Worm (Caenorhabditis elegans): Measurements from ENCODE around the gene ceh-31.

ceh-31 gene

ce11 chrX:3106137-3106536 is 35.9 kb upstream of the ceh-31 start, which contains the start of gene K10B3.5 (continued):
- TF ChIP-seq gei-8 (GFP tag; optimal IDR thresholded peaks at IDR 0.05) (no peak), dmd-8 (GFP tag; IDR thresholded peaks at IDR 0.05) (no peak), nhr-48 (tag; optimal IDR thresholded peaks at IDR 0.05) (no peak), daf-16 (GFP tag; optimal IDR thresholded peaks at IDR 0.05) (peak in 1 of 2 experiments; percentile 43), daf-16 (tag; optimal IDR thresholded peaks at IDR 0.05) (peak; percentile 50), aha-1 (tag) (peak; percentile 97), mes-2 (tag; optimal IDR thresholded peaks at IDR 0.05; ENCODE audit: poor library complexity, severe bottlenecking) (peak; percentile 85), nhr-28 (tag; optimal IDR thresholded peaks at IDR 0.05) (peak; percentile 48), php-3 (GFP tag; IDR thresholded peaks at IDR 0.05) (no peak), zip-2 (tag; optimal IDR thresholded peaks at IDR 0.05) (no peak), vab-7 (GFP tag; IDR thresholded peaks at IDR 0.05) (no peak), R02D3.7 (tag; optimal IDR thresholded peaks at IDR 0.05) (no peak), spr-3 (GFP tag; optimal IDR thresholded peaks at IDR 0.05) (no peak), lin-29 (GFP tag; IDR thresholded peaks at IDR 0.05) (no peak), nhr-41 (GFP tag; IDR thresholded peaks at IDR 0.05) (no peak), lsy-2 (tag; optimal IDR thresholded peaks at IDR 0.05) (peak in 1 of 2 experiments; percentile 74), lin-38 (GFP tag; IDR thresholded peaks at IDR 0.05) (peak; percentile 95), mxl-3 (GFP tag; optimal IDR thresholded peaks at IDR 0.05) (no peak), hlh-30 (tag; optimal IDR thresholded peaks at IDR 0.05; ENCODE audit: insufficient read depth) (peak; percentile 99), ceh-32 (tag; optimal IDR thresholded peaks at IDR 0.05; ENCODE audit: poor library complexity) (no peak), fkh-10 (GFP tag; optimal IDR thresholded peaks at IDR 0.05) (no peak), daf-12 (tag; optimal IDR thresholded peaks at IDR 0.05) (no peak), nhr-102 (tag; optimal IDR thresholded peaks at IDR 0.05) (peak; percentile 16), nhr-77 (tag; optimal IDR thresholded peaks at IDR 0.05) (peak; percentile 34), hmg-1.1 (GFP tag; IDR thresholded peaks at IDR 0.05) (peak; percentile 55), spr-1 (tag; optimal IDR thresholded peaks at IDR 0.05) (no peak)

ce11 chrX:3102817-3103216 is 32.6 kb upstream of the ceh-31 start:
- peak; percentile 44 for TF ChIP-seq mes-2 (tag; optimal IDR thresholded peaks at IDR 0.05; ENCODE audit: poor library complexity, severe bottlenecking)
- TF ChIP-seq dve-1 (tag; optimal IDR thresholded peaks at IDR 0.05; ENCODE audit: insufficient read depth), result peak; percentile 35
- peak; percentile 50; the same call in 1 of the 2 replicates for TF ChIP-seq set-16 (GFP tag; IDR thresholded peaks at IDR 0.05)
- TF ChIP-seq hlh-30 (tag; optimal IDR thresholded peaks at IDR 0.05; ENCODE audit: insufficient read depth), result peak; percentile 7
- TF ChIP-seq dmd-6 (GFP tag; IDR thresholded peaks at IDR 0.05), result peak; percentile 26; the same call in 1 of the 2 replicates
- peak; percentile 24; the same call in 1 of the 2 replicates for TF ChIP-seq T26A8.4 (GFP tag; IDR thresholded peaks at IDR 0.05)
- TF ChIP-seq php-3 (GFP tag; IDR thresholded peaks at IDR 0.05), result 0 out of 2 replicates have a peak, but pooled peaks have one; percentile 7
- TF ChIP-seq fkh-10 (GFP tag; optimal IDR thresholded peaks at IDR 0.05), result no peak
- no peak for TF ChIP-seq fos-1 (tag; optimal IDR thresholded peaks at IDR 0.05)
- TF ChIP-seq hmg-1.1 (GFP tag; IDR thresholded peaks at IDR 0.05), result 0 out of 2 replicates have a peak, but pooled peaks have one; percentile 39
- no peak for TF ChIP-seq nhr-76 (tag; optimal IDR thresholded peaks at IDR 0.05)
- TF ChIP-seq lim-7 (GFP tag; IDR thresholded peaks at IDR 0.05), result 0 out of 2 replicates have a peak, but pooled peaks have one; percentile 29
- TF ChIP-seq mep-1 (tag; optimal IDR thresholded peaks at IDR 0.05), result peak; percentile 42
- peak; percentile 39 for TF ChIP-seq mxl-3 (GFP tag; optimal IDR thresholded peaks at IDR 0.05)
- peak; percentile 94 for TF ChIP-seq aha-1 (tag)
- no peak for TF ChIP-seq daf-16 (GFP tag; optimal IDR thresholded peaks at IDR 0.05)
- TF ChIP-seq daf-16 (tag; optimal IDR thresholded peaks at IDR 0.05), result peak; percentile 5
- peak; percentile 10 for TF ChIP-seq ceh-28 (tag; optimal IDR thresholded peaks at IDR 0.05)
- TF ChIP-seq hlh-11 (tag; optimal IDR thresholded peaks at IDR 0.05), result peak; percentile 32
- TF ChIP-seq nhr-6 (tag; optimal IDR thresholded peaks at IDR 0.05), result peak; percentile 35
- peak in 1 of 2 experiments; percentile 24 for TF ChIP-seq lsy-2 (tag; optimal IDR thresholded peaks at IDR 0.05)
- TF ChIP-seq egl-43 (GFP tag; IDR thresholded peaks at IDR 0.05), result peak; percentile 58; the same call in 1 of the 2 replicates
- TF ChIP-seq cey-2 (tag; optimal IDR thresholded peaks at IDR 0.05; ENCODE audit: borderline replicate concordance, insufficient read depth), result no peak
- no peak for TF ChIP-seq R02D3.7 (tag; optimal IDR thresholded peaks at IDR 0.05)
